Worm (Caenorhabditis elegans) whole organism, early embryonic: Measurements from ENCODE around the gene AH6.3.

Source experiments
- B0310.2 ChIP-seq: sonication (generic microtip); optimal IDR thresholded peaks from 2 replicates; lab custom pipeline; 2016; ENCODE audit warnings: mild to moderate bottlenecking, missing genetic modification characterization, missing compliant biosample characterization
- F13C5.2 ChIP-seq: sonication (generic microtip); optimal IDR thresholded peaks from 2 replicates; lab custom pipeline; 2017; ENCODE audit warnings: mild to moderate bottlenecking, missing genetic modification characterization, inconsistent platforms, missing compliant biosample characterization
- aly-1 ChIP-seq: sonication (generic microtip); optimal IDR thresholded peaks from 2 replicates; lab custom pipeline; 2016; ENCODE audit warnings: missing genetic modification characterization, missing compliant biosample characterization
- ama-1 ChIP-seq: fragments of 150-350 bp; optimal IDR thresholded peaks from 2 replicates; lab custom pipeline; 2014
- ceh-13 ChIP-seq: fragments of 200-800 bp; sonication (Bioruptor generic); optimal IDR thresholded peaks from 2 replicates; lab custom pipeline; 2018; ENCODE audit warnings: mild to moderate bottlenecking, missing genetic modification characterization, missing compliant biosample characterization
- ceh-36 ChIP-seq: sonication (generic microtip); optimal IDR thresholded peaks from 2 replicates; lab custom pipeline; 2016; ENCODE audit warnings: missing genetic modification characterization, inconsistent platforms, missing compliant biosample characterization
- ets-7 ChIP-seq: sonication (generic microtip); optimal IDR thresholded peaks from 2 replicates; lab custom pipeline; 2016; ENCODE audit warnings: missing genotype, missing genetic modification characterization, missing compliant biosample characterization
- flt-1 ChIP-seq: fragments of 200-800 bp; sonication (Bioruptor generic); IDR thresholded peaks from 2 replicates; pipeline ENCODE4 v1.3.6; 2022; ENCODE audit warnings: missing genetic modification characterization, missing compliant biosample characterization
- hmbx-1 ChIP-seq: sonication (generic microtip); optimal IDR thresholded peaks from 2 replicates; lab custom pipeline; 2016; ENCODE audit warnings: mild to moderate bottlenecking, missing genetic modification characterization, missing compliant biosample characterization
- hmg-4 ChIP-seq: fragments of 200-800 bp; sonication (Bioruptor generic); optimal IDR thresholded peaks from 2 replicates; lab custom pipeline; 2018; ENCODE audit warnings: mild to moderate bottlenecking, missing genetic modification characterization, missing compliant biosample characterization
- hnd-1 ChIP-seq: sonication (generic microtip); optimal IDR thresholded peaks from 2 replicates; lab custom pipeline; 2016; ENCODE audit warnings: missing genetic modification characterization, missing compliant biosample characterization
- pes-1 ChIP-seq: fragments of 200-800 bp; sonication (Bioruptor generic); IDR thresholded peaks from 2 replicates; pipeline ENCODE4 v1.3.6; 2022; ENCODE audit warnings: missing genetic modification reagents, missing genetic modification characterization, missing compliant biosample characterization
- scrt-1 ChIP-seq: fragments of 200-800 bp; sonication (Bioruptor generic); IDR thresholded peaks from 2 replicates; pipeline ENCODE4 v1.3.6; 2022; ENCODE audit warnings: missing genetic modification characterization, missing compliant biosample characterization
- sea-1 ChIP-seq: fragments of 200-800 bp; sonication (Bioruptor generic); conservative IDR thresholded peaks from 2 replicates; pipeline ENCODE4 v1.3.6; 2022; ENCODE audit warnings: missing genetic modification characterization, missing compliant biosample characterization
- tbx-11 ChIP-seq: fragments of 200-800 bp; sonication (Bioruptor generic); IDR thresholded peaks from 2 replicates; pipeline ENCODE4 v1.3.6; 2022; ENCODE audit warnings: missing genetic modification characterization, missing compliant biosample characterization
- tbx-37 ChIP-seq: fragments of 200-800 bp; sonication (Bioruptor generic); conservative IDR thresholded peaks from 2 replicates; pipeline ENCODE4 v1.3.6; 2022; ENCODE audit warnings: missing genetic modification reagents, missing genetic modification characterization, missing compliant biosample characterization
- tra-4 ChIP-seq: sonication (generic microtip); optimal IDR thresholded peaks from 2 replicates; lab custom pipeline; 2017; ENCODE audit warnings: missing genetic modification characterization, missing compliant biosample characterization

The AH6.3 gene

DNA sequence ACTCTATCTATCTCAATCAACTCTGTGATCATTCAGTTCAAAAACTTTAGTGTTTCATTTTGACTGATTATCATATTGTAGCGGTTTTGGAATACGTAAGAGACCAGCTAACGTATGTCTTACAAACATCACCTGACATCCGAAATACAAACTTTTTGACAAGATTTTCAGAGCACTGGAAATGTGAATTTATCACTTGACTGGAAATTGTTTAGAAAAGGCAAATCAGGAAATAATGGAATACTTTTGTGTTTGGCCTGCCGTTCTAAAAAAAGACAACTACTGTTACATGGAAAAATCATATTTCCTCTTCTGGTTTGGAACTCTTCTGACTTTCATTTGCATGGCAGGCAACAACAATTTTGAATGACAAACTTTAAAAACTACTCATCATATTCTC, 32.7 kb downstream of the AH6.3 start, which contains the start of gene F35H8.12:
Gene F35H8.12 (plus strand): TSS at position 301 of the 400 bp plus-strand sequence.
- TF ChIP-seq flt-1 (no peak), sea-1 (GFP tag; lab: Robert Waterston, UW) (no peak), scrt-1 (GFP tag; lab: Robert Waterston, UW) (no peak)

ce11 chrII:9553179-9553578, 34.3 kb downstream of the AH6.3 start, which contains the start of gene F35H8.1:
F35H8.1 (minus strand) TSS chrII:9553279.
- TF ChIP-seq flt-1 (no peak), tbx-11 (GFP tag; lab: Robert Waterston, UW) (no peak), ceh-36 (tag; lab: Kevin White, UChicago) (no peak), aly-1 (tag; lab: Kevin White, UChicago) (no peak), F13C5.2 (no peak), sea-1 (GFP tag; lab: Robert Waterston, UW) (no peak), ets-7 (tag; lab: Kevin White, UChicago) (no peak), scrt-1 (GFP tag; lab: Robert Waterston, UW) (no peak), ceh-13 (no peak), tbx-37 (GFP tag; lab: Robert Waterston, UW) (no peak), hnd-1 (tag; lab: Kevin White, UChicago) (no peak), hmbx-1 (no peak), ama-1 (lab: Kevin White, UChicago) (no peak), B0310.2 (tag; lab: Kevin White, UChicago) (no peak), tra-4 (tag; lab: Kevin White, UChicago) (no peak), pes-1 (GFP tag; lab: Robert Waterston, UW) (no peak)

- TF ChIP-seq ceh-13 = no peak
- no peak for TF ChIP-seq ama-1 (lab: Kevin White, UChicago)
- no peak for TF ChIP-seq F13C5.2
- TF ChIP-seq ets-7 (tag; lab: Kevin White, UChicago) = no peak
- TF ChIP-seq B0310.2 (tag; lab: Kevin White, UChicago) = no peak
- TF ChIP-seq hmg-4 (GFP tag; lab: Kevin White, UChicago) = no peak
- TF ChIP-seq tbx-11 (GFP tag; lab: Robert Waterston, UW) = no peak
- no peak for TF ChIP-seq tbx-37 (GFP tag; lab: Robert Waterston, UW)
- no peak for TF ChIP-seq ceh-36 (tag; lab: Kevin White, UChicago)
- no peak for TF ChIP-seq pes-1 (GFP tag; lab: Robert Waterston, UW)
- no peak for TF ChIP-seq scrt-1 (GFP tag; lab: Robert Waterston, UW)
These were observed 36.2 kb downstream of the AH6.3 start, which contains the start of gene F35H8.2 for ce11 chrII:9554925-9555553. F35H8.2 (plus strand) TSS chrII:9555503.

- TF ChIP-seq pes-1 (GFP tag; lab: Robert Waterston, UW) (no peak), tbx-11 (GFP tag; lab: Robert Waterston, UW) (no peak), sea-1 (GFP tag; lab: Robert Waterston, UW) (no peak), ama-1 (lab: Kevin White, UChicago) (no peak), hnd-1 (tag; lab: Kevin White, UChicago) (no peak), F13C5.2 (no peak), ceh-36 (tag; lab: Kevin White, UChicago) (no peak), tra-4 (tag; lab: Kevin White, UChicago) (no peak), B0310.2 (tag; lab: Kevin White, UChicago) (no peak), ceh-13 (no peak), hmg-4 (GFP tag; lab: Kevin White, UChicago) (no peak), hmbx-1 (no peak), tbx-37 (GFP tag; lab: Robert Waterston, UW) (no peak), flt-1 (no peak), aly-1 (tag; lab: Kevin White, UChicago) (no peak), ets-7 (tag; lab: Kevin White, UChicago) (no peak), scrt-1 (GFP tag; lab: Robert Waterston, UW) (no peak)
These were observed 37.7 kb downstream of the AH6.3 start for ce11 chrII:9556582-9556981.

DNA sequence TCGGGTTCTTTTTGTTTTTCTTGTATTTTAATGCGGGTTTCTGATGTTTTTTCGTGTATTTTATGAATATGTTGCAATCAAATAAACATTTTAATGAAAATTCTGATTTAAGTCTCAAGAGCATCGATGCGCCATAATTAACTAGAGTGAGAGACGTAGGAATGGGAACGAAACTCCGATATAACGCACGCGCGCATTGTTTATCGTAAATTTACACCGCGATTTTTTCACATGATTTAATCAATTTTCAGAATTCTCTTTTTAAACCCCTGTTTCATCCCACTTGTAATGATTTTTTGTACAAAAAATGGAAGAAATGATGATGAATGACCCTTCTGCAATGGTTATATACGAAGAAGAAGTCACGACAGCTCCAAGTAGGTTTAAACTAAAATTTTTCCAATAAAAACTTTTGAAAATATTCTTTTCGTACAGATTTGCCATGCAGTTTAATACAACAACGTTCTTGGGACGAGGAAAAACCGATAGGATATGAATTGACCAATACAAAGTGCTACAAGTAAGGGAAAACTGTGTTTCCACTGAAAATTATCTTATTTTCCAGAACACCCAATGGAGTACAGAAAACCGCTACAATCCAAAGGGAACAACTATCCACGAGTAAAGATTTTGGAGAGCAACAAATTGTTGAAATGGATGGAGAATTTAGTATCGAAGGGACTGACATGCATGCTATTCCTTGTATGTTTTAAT, 38.7 kb downstream of the AH6.3 start, which contains the start of gene zfp-2:
Gene zfp-2 (plus strand): TSS at position 214 of the 714 bp plus-strand sequence.
- TF ChIP-seq F13C5.2 = peak; percentile 8
- TF ChIP-seq tbx-37 (GFP tag; lab: Robert Waterston, UW) = no peak

DNA sequence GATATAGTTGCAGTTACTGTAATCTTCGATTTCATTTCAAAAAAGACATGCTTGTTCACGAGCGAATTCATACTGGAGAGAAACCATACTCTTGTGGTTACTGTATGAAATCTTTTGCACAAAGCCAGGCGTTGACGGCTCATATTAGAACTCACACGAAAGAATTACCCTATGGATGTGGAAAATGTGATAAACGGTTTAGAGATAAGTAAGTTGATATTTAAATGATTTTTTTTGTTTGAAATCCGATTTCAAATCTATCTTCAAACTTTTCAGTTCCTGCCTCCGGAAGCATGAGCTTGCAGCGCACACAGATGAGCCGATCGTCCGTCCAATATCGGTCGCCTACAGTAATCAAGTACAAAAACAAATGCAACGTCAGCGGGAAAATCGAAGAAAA, 40.1 kb downstream of the AH6.3 start:
- no peak for TF ChIP-seq ceh-36 (tag; lab: Kevin White, UChicago)
- no peak for TF ChIP-seq hmbx-1
- no peak for TF ChIP-seq scrt-1 (GFP tag; lab: Robert Waterston, UW)
- no peak for TF ChIP-seq hmg-4 (GFP tag; lab: Kevin White, UChicago)
- no peak for TF ChIP-seq B0310.2 (tag; lab: Kevin White, UChicago)
- TF ChIP-seq aly-1 (tag; lab: Kevin White, UChicago) = no peak
- TF ChIP-seq tbx-11 (GFP tag; lab: Robert Waterston, UW) = no peak
- no peak for TF ChIP-seq flt-1
- TF ChIP-seq tbx-37 (GFP tag; lab: Robert Waterston, UW) = no peak
- no peak for TF ChIP-seq pes-1 (GFP tag; lab: Robert Waterston, UW)
- TF ChIP-seq ceh-13 = no peak
- no peak for TF ChIP-seq ama-1 (lab: Kevin White, UChicago)
- no peak for TF ChIP-seq F13C5.2
- TF ChIP-seq ets-7 (tag; lab: Kevin White, UChicago) = no peak

- no peak for TF ChIP-seq ceh-13
These were observed 41.1 kb downstream of the AH6.3 start, which contains the start of gene F35H8.4 for ce11 chrII:9559929-9560328. F35H8.4 (minus strand) TSS chrII:9560029.
